Worm (Caenorhabditis elegans): ENCODE results near the gene srxa-8.

Gene srxa-8

DNA sequence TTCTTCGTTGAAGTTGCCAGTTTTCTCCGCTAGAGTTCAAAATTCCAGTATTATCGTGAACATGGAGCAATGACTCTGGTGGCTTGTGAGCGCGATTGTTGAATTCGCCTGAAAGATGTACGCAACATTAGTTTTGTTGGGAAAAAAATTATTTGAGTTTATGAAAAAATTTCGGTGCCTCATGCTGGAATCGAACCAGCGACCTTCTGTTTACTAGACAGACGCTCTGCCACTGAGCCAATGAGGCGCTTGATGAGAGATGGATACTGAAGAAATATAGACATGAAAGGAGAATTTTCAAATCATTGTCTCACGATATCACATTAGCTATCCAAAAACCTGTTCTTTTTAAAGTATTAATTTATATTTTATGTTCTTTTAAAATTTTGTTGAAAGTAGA, 25.2 kb downstream of the srxa-8 start:
- TF ChIP-seq fkh-10 (GFP tag; optimal IDR thresholded peaks at IDR 0.05) (no peak), nhr-20 (tag; optimal IDR thresholded peaks at IDR 0.05) (peak; percentile 13), elt-2 (tag; optimal IDR thresholded peaks at IDR 0.05) (no peak), mab-9 (GFP tag; IDR thresholded peaks at IDR 0.05) (no peak), lin-35 (GFP tag; optimal IDR thresholded peaks at IDR 0.05) (peak in 1 of 2 experiments; percentile 13), rnt-1 (tag; optimal IDR thresholded peaks at IDR 0.05) (no peak), nhr-90 (tag; optimal IDR thresholded peaks at IDR 0.05; ENCODE audit: poor library complexity) (peak; percentile 12), ztf-4 (tag; optimal IDR thresholded peaks at IDR 0.05) (no peak), ces-1 (GFP tag; optimal IDR thresholded peaks at IDR 0.05) (no peak), tlp-1 (tag; optimal IDR thresholded peaks at IDR 0.05) (no peak), ceh-82 (tag; optimal IDR thresholded peaks at IDR 0.05) (peak in 1 of 3 experiments; percentile 2)

DNA sequence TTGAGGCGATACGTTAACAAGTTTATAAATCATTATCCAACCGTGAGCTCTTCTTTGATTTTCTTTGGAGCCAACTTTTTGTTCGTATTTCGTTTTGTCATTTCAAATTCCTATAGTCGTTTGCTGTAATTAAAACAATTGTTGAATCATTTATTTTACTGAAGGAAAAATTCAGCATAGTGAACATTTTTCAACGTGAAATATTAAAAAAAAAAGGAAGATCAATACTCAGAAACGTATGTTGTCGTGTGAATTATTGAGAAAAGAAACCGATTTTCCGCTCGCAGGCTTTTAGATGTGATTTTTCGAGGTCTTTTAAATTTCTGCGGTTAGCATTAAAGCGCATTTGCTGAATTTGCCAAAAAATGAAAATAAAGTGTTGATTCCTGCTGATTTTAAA, 29.8 kb downstream of the srxa-8 start, which contains the start of gene phf-33:
Gene phf-33, minus strand, starts transcription at position 101 of the 400 bp plus-strand sequence.
- no peak for TF ChIP-seq fos-1 (tag; optimal IDR thresholded peaks at IDR 0.05)
- no peak for TF ChIP-seq jun-1 (tag; optimal IDR thresholded peaks at IDR 0.05)
- TF ChIP-seq ceh-88 (GFP tag; IDR thresholded peaks at IDR 0.05): no peak
- no peak for TF ChIP-seq nhr-47 (tag; optimal IDR thresholded peaks at IDR 0.05)
- no peak for TF ChIP-seq pax-3 (tag; optimal IDR thresholded peaks at IDR 0.05)
- TF ChIP-seq grh-1 (GFP tag; IDR thresholded peaks at IDR 0.05): no peak
- no peak for TF ChIP-seq nhr-71 (tag; optimal IDR thresholded peaks at IDR 0.05)
- no peak for TF ChIP-seq rnt-1 (tag; optimal IDR thresholded peaks at IDR 0.05)
- no peak for TF ChIP-seq blmp-1 (tag; optimal IDR thresholded peaks at IDR 0.05)
- no peak for TF ChIP-seq zip-4 (GFP tag; optimal IDR thresholded peaks at IDR 0.05)
- no peak for TF ChIP-seq mef-2 (tag; optimal IDR thresholded peaks at IDR 0.05)
- no peak for TF ChIP-seq ama-1 (optimal IDR thresholded peaks at IDR 0.05)
- no peak for TF ChIP-seq nhr-11 (tag; optimal IDR thresholded peaks at IDR 0.05)

DNA sequence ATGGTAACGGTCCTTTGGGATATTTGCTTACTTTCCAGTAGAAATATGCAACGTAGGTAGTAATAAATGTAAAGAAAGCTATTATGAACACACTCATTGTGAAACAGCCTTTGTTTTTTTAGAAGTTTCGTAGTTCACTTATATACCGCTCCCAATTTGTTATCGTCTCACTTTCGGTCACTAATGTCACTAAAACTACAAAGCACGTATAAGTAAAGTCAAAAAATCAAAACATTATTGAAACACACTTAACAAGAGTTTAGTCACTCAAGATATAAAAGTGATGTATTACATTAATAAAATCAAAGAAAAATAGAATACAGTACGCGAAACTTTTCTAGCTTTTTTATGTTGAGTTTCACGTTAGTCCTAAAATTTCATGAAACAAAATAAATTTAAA, 34.5 kb downstream of the srxa-8 start, which contains the start of gene cyp-14A3:
Gene cyp-14A3, minus strand, starts transcription at position 101 of the 400 bp plus-strand sequence.
- TF ChIP-seq nhr-71 (tag; optimal IDR thresholded peaks at IDR 0.05) (no peak), alr-1 (tag; optimal IDR thresholded peaks at IDR 0.05; ENCODE audit: borderline replicate concordance) (no peak), hlh-4 (tag; optimal IDR thresholded peaks at IDR 0.05) (no peak), ces-1 (GFP tag; optimal IDR thresholded peaks at IDR 0.05) (no peak), ama-1 (optimal IDR thresholded peaks at IDR 0.05) (no peak), hlh-17 (GFP tag; optimal IDR thresholded peaks at IDR 0.05; ENCODE audit: borderline replicate concordance) (no peak), nhr-12 (tag; optimal IDR thresholded peaks at IDR 0.05) (no peak), ztf-4 (tag; optimal IDR thresholded peaks at IDR 0.05) (no peak), skn-1 (tag; optimal IDR thresholded peaks at IDR 0.05) (no peak), lir-3 (tag; optimal IDR thresholded peaks at IDR 0.05; ENCODE audit: poor library complexity) (no peak), pqm-1 (tag; optimal IDR thresholded peaks at IDR 0.05) (no peak), zag-1 (tag; optimal IDR thresholded peaks at IDR 0.05) (no peak), mdl-1 (tag; optimal IDR thresholded peaks at IDR 0.05) (no peak), unc-130 (tag; optimal IDR thresholded peaks at IDR 0.05) (no peak), xbp-1 (tag; optimal IDR thresholded peaks at IDR 0.05) (no peak), nhr-28 (tag; optimal IDR thresholded peaks at IDR 0.05) (no peak), lin-39 (tag; optimal IDR thresholded peaks at IDR 0.05) (no peak), nhr-84 (tag; optimal IDR thresholded peaks at IDR 0.05) (no peak)

DNA sequence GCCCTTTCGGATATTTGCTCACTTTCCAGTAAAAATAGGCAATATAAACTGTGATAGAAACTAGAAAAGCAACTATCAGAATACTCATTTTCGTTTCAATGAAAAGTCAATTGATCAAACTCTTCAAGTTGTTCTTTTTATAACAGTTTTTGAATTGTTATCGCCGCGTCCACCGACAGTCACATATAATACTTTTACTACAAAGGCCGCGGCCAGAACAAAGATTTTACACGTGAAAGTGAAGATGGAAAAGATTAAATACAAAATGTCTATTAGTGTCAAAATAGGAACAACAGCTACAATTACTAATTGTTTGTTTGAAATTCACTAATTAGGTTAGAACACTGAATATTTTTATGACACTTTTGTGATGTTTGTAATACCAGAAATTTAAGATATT, 39.1 kb downstream of the srxa-8 start, which contains the start of gene cyp-14A2:
Gene cyp-14A2, minus strand, starts transcription at position 101 of the 400 bp plus-strand sequence.
- TF ChIP-seq nhr-19 (GFP tag; conservative IDR thresholded peaks at IDR 0.05) (no peak), Y116A8C.19 (tag; optimal IDR thresholded peaks at IDR 0.05; ENCODE audit: borderline replicate concordance) (no peak), hlh-17 (GFP tag; optimal IDR thresholded peaks at IDR 0.05; ENCODE audit: borderline replicate concordance) (no peak), blmp-1 (tag; optimal IDR thresholded peaks at IDR 0.05) (peak; percentile 31), nhr-28 (tag; optimal IDR thresholded peaks at IDR 0.05) (no peak), nhr-90 (tag; optimal IDR thresholded peaks at IDR 0.05; ENCODE audit: poor library complexity) (no peak), lin-35 (GFP tag; optimal IDR thresholded peaks at IDR 0.05) (no peak), C34B4.2 (tag; optimal IDR thresholded peaks at IDR 0.05) (no peak)
